Worm (Caenorhabditis elegans) whole organism, early embryonic: ENCODE data around the gene Y10G11A.1.

ENCODE experiments used
- hmg-4 ChIP-seq: fragments of 200-800 bp; sonication (Bioruptor generic); optimal IDR thresholded peaks from 2 replicates; lab custom pipeline; 2018; ENCODE audit warnings: mild to moderate bottlenecking, missing genetic modification characterization, missing compliant biosample characterization
- tbx-11 ChIP-seq: fragments of 200-800 bp; sonication (Bioruptor generic); IDR thresholded peaks from 2 replicates; pipeline ENCODE4 v1.3.6; 2022; ENCODE audit warnings: missing genetic modification characterization, missing compliant biosample characterization

DNA sequence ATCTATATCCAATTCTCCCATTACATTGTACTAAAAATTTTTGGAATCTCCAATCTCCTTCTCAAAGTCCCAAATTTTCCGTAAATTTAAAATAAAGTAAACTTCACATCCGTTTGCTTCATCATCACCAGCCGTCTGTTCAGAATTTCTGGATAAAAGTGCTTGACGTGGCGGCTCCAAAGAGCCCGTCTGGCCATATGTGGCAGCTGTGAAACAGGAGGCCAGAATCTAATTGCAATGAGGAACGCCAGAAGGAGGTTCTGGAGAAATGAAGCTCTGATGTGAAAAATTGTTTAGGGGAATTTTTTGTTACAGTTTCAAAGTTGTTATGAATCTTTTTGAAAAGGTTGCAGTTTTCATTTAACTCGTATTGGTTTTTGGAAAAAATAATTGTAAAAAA, 44.2 kb upstream of the Y10G11A.1 start:
- TF ChIP-seq tbx-11 (GFP tag; lab: Robert Waterston, UW) (no peak), hmg-4 (no peak)
